Fruit fly (Drosophila melanogaster): ENCODE data around the gene CG6244.

The CG6244 gene

dm6 chr3L:15847224-15847623, 39.1 kb downstream of the CG6244 start:
- TF ChIP-seq dmrt11E (tag; optimal IDR thresholded peaks at IDR 0.05): peak; percentile 66
- no peak for TF ChIP-seq CG8290 (GFP tag; optimal IDR thresholded peaks at IDR 0.05)
- TF ChIP-seq CG8290 (tag; optimal IDR thresholded peaks at IDR 0.05): no peak
- TF ChIP-seq CG7271 (tag; optimal IDR thresholded peaks at IDR 0.05): peak; percentile 70
- TF ChIP-seq dysf (GFP tag; IDR thresholded peaks at IDR 0.05): no peak
- TF ChIP-seq ac (GFP tag; optimal IDR thresholded peaks at IDR 0.05): peak; percentile 89
- TF ChIP-seq peb (GFP tag; IDR thresholded peaks at IDR 0.05): no peak
- peak; percentile 51 for TF ChIP-seq da (GFP tag; optimal IDR thresholded peaks at IDR 0.05)
- TF ChIP-seq cato (GFP tag; optimal IDR thresholded peaks at IDR 0.05; ENCODE audit: borderline replicate concordance): no peak
- TF ChIP-seq CG10267 (tag; optimal IDR thresholded peaks at IDR 0.05): peak; percentile 42
- TF ChIP-seq sens (GFP tag): peak; percentile 73
- TF ChIP-seq Kr (GFP tag; optimal IDR thresholded peaks at IDR 0.05): no peak
- peak; percentile 56 for TF ChIP-seq CG4404 (GFP tag; IDR thresholded peaks at IDR 0.05)
- peak; percentile 14 for TF ChIP-seq gem (tag; optimal IDR thresholded peaks at IDR 0.05)
- TF ChIP-seq dmrt99B (tag; optimal IDR thresholded peaks at IDR 0.05): no peak
- TF ChIP-seq zf30C (GFP tag; optimal IDR thresholded peaks at IDR 0.05): peak; percentile 89
- no peak for TF ChIP-seq ato (GFP tag; IDR thresholded peaks at IDR 0.05; ENCODE audit: partially characterized antibody)
- TF ChIP-seq Eip74EF (GFP tag; optimal IDR thresholded peaks at IDR 0.05): no peak
- TF ChIP-seq CG17568 (GFP tag; optimal IDR thresholded peaks at IDR 0.05): no peak
- TF ChIP-seq CG15269 (tag; optimal IDR thresholded peaks at IDR 0.05): no peak
- TF ChIP-seq trem (tag; optimal IDR thresholded peaks at IDR 0.05): peak; percentile 13
- no peak for TF ChIP-seq Ada2b (GFP tag; IDR thresholded peaks at IDR 0.05)
- TF ChIP-seq CG4730 (GFP tag; IDR thresholded peaks at IDR 0.05): no peak
- TF ChIP-seq CG14710 (tag; optimal IDR thresholded peaks at IDR 0.05): peak; percentile 32
- TF ChIP-seq Ptx1 (GFP tag; IDR thresholded peaks at IDR 0.05): no peak
- no peak for TF ChIP-seq CG10462 (GFP tag; optimal IDR thresholded peaks at IDR 0.05)
- no peak for TF ChIP-seq gcm (GFP tag; optimal IDR thresholded peaks at IDR 0.05)
- TF ChIP-seq prd (optimal IDR thresholded peaks at IDR 0.05): no peak
- peak; percentile 71 for TF ChIP-seq prd (GFP tag; IDR thresholded peaks at IDR 0.05)
- no peak for TF ChIP-seq lov (optimal IDR thresholded peaks at IDR 0.05)
- no peak for TF ChIP-seq lov (GFP tag; IDR thresholded peaks at IDR 0.05)
- peak; percentile 71 for TF ChIP-seq HLHmδ (GFP tag; optimal IDR thresholded peaks at IDR 0.05)
- peak; percentile 48 for TF ChIP-seq CG9727 (GFP tag; optimal IDR thresholded peaks at IDR 0.05)
- no peak for TF ChIP-seq sim (GFP tag; IDR thresholded peaks at IDR 0.05)
- TF ChIP-seq en (GFP tag; optimal IDR thresholded peaks at IDR 0.05): no peak
- TF ChIP-seq ara (GFP tag; IDR thresholded peaks at IDR 0.05): peak; percentile 57
- no peak for TF ChIP-seq CG6791 (GFP tag; IDR thresholded peaks at IDR 0.05; ENCODE audit: partially characterized antibody)
- TF ChIP-seq CG8924 (tag; optimal IDR thresholded peaks at IDR 0.05): peak; percentile 51
- TF ChIP-seq fru (optimal IDR thresholded peaks at IDR 0.05): no peak
- no peak for TF ChIP-seq cad (GFP tag; optimal IDR thresholded peaks at IDR 0.05)
- TF ChIP-seq Xrp1 (GFP tag; IDR thresholded peaks at IDR 0.05): peak; percentile 55; the same call in 1 of the 2 replicates
- peak; percentile 46 for TF ChIP-seq CG17829 (tag; optimal IDR thresholded peaks at IDR 0.05)
- no peak for TF ChIP-seq Pdp1 (GFP tag; optimal IDR thresholded peaks at IDR 0.05)
- TF ChIP-seq CG9932 (GFP tag; IDR thresholded peaks at IDR 0.05): no peak
- TF ChIP-seq zen (tag; optimal IDR thresholded peaks at IDR 0.05): peak; percentile 72
- TF ChIP-seq Dip3 (GFP tag; optimal IDR thresholded peaks at IDR 0.05): no peak
- TF ChIP-seq unpg (GFP tag; optimal IDR thresholded peaks at IDR 0.05): no peak
- peak; percentile 25; the same call in 1 of the 2 replicates for TF ChIP-seq CG31441 (GFP tag; IDR thresholded peaks at IDR 0.05)
- no peak for TF ChIP-seq mam (GFP tag; optimal IDR thresholded peaks at IDR 0.05)
- TF ChIP-seq CG2712 (tag; optimal IDR thresholded peaks at IDR 0.05): peak; percentile 59
- TF ChIP-seq CG15696 (tag; optimal IDR thresholded peaks at IDR 0.05): peak; percentile 80
- TF ChIP-seq CG10147 (GFP tag; optimal IDR thresholded peaks at IDR 0.05): no peak

Measured in whole organism, embryonic.